Worm (Caenorhabditis elegans): Measurements from ENCODE around the gene ceh-60.

DNA sequence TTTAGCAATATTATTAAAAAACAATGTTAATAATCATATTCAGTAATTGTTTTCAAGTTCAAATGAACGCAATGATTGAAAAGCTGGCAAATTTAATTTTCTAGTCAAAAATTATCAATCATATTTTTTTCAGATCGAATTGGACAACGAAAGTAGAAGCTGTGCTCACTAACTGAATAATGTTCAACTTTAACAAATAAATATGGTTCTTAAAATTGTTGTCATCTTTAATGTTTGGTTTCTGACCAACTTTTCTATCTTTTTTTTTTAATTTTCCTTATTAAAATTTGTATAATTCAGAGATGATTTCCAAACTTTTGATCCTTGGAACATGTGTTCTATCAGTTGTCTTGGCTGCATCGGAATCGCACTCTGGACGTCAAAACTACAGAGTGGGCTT lies 18.0 kb downstream of the ceh-60 start, which contains the start of gene ttr-35:
- TF ChIP-seq flt-1 (GFP tag; IDR thresholded peaks at IDR 0.05), result no peak
- no peak for TF ChIP-seq med-1 (GFP tag; optimal IDR thresholded peaks at IDR 0.05; ENCODE audit: insufficient read depth)
- TF ChIP-seq cog-1 (tag; optimal IDR thresholded peaks at IDR 0.05), result no peak
- TF ChIP-seq T22C8.4 (GFP tag; IDR thresholded peaks at IDR 0.05), result no peak
- TF ChIP-seq tab-1 (GFP tag; IDR thresholded peaks at IDR 0.05), result no peak
- no peak for TF ChIP-seq ztf-29 (GFP tag; IDR thresholded peaks at IDR 0.05)
- no peak for TF ChIP-seq ref-1 (GFP tag; conservative IDR thresholded peaks at IDR 0.05)
- no peak for TF ChIP-seq ztf-23 (GFP tag; IDR thresholded peaks at IDR 0.05)
- TF ChIP-seq klf-2 (GFP tag; conservative IDR thresholded peaks at IDR 0.05), result no peak

All from whole organism, midembryonic.